Fruit fly (Drosophila melanogaster) S2 (cell line): ENCODE results near the gene AsnRS.

Source experiments
- CG8478 ChIP-seq: fragments of >200 bp; optimal IDR thresholded peaks from 2 replicates; lab custom pipeline; 2018
- CTCF ChIP-seq, 2 experiments: fragments of >200 bp; optimal IDR thresholded peaks; 2 replicates each; lab custom pipeline; 2018

dm6 chr2L:19159552-19160406, 28.0 kb upstream of the AsnRS start:
- TF ChIP-seq CG8478: no peak
- no peak for TF ChIP-seq CTCF (optimal IDR thresholded peaks at IDR 0.05; lab: Kevin White, UChicago)
